Fruit fly (Drosophila melanogaster) whole organism, prepupa: ENCODE measurements around the gene CG31546.

Experiments used
- Blimp-1 ChIP-seq: fragments of 200-800 bp; sonication (Bioruptor generic); optimal IDR thresholded peaks from 3 replicates; lab custom pipeline; 2017; ENCODE audit warnings: missing biosample characterization, missing genetic modification characterization, mild to moderate bottlenecking, moderate library complexity, missing genetic modification reagents
- CG10631 ChIP-seq: fragments of 200-800 bp; sonication (Bioruptor generic); optimal IDR thresholded peaks from 2 replicates; lab custom pipeline; 2016; ENCODE audit warnings: missing biosample characterization, missing genetic modification characterization
- CG10669 ChIP-seq: fragments of 200-800 bp; sonication (Bioruptor generic); optimal IDR thresholded peaks from 3 replicates; lab custom pipeline; 2018; ENCODE audit warnings: missing biosample characterization, mild to moderate bottlenecking, missing genetic modification characterization, moderate library complexity
- CG11294 ChIP-seq: fragments of 200-800 bp; sonication (Bioruptor generic); IDR thresholded peaks from 2 replicates; pipeline ENCODE4 v1.3.6; 2022; ENCODE audit warnings: missing biosample characterization, missing genetic modification characterization
- CG11902 ChIP-seq: fragments of 200-800 bp; sonication (Bioruptor generic); optimal IDR thresholded peaks from 3 replicates; lab custom pipeline; 2016; ENCODE audit warnings: missing biosample characterization, missing genetic modification characterization
- CG15336 ChIP-seq: fragments of 200-800 bp; sonication (Bioruptor generic); IDR thresholded peaks from 2 replicates; pipeline ENCODE4 v1.3.6; 2022; ENCODE audit warnings: missing biosample characterization, missing genetic modification characterization
- CG3032 ChIP-seq: fragments of 200-800 bp; optimal IDR thresholded peaks from 2 replicates; lab custom pipeline; 2019; ENCODE audit warnings: missing biosample characterization, mild to moderate bottlenecking, missing genetic modification characterization, moderate library complexity
- CG31627 ChIP-seq: fragments of 200-800 bp; sonication (Bioruptor generic); optimal IDR thresholded peaks from 3 replicates; lab custom pipeline; 2016; ENCODE audit warnings: missing biosample characterization, missing genetic modification characterization
- CG32006 ChIP-seq: fragments of 200-800 bp; sonication (Bioruptor generic); optimal IDR thresholded peaks from 3 replicates; lab custom pipeline; 2017; ENCODE audit warnings: missing biosample characterization, mild to moderate bottlenecking, missing genetic modification characterization
- CG34406 ChIP-seq: fragments of 200-800 bp; sonication (Bioruptor generic); optimal IDR thresholded peaks from 3 replicates; lab custom pipeline; 2016; ENCODE audit warnings: missing biosample characterization, missing genetic modification characterization
- CG3919 ChIP-seq: fragments of 200-800 bp; sonication (Bioruptor generic); optimal IDR thresholded peaks from 3 replicates; lab custom pipeline; 2016; ENCODE audit warnings: missing biosample characterization, missing genetic modification characterization
- CG4318 ChIP-seq: fragments of 200-800 bp; sonication (Bioruptor generic); optimal IDR thresholded peaks from 3 replicates; lab custom pipeline; 2017; ENCODE audit warnings: missing biosample characterization, mild to moderate bottlenecking, missing genetic modification characterization
- CG6163 ChIP-seq: fragments of 200-800 bp; sonication (Bioruptor generic); IDR thresholded peaks from 3 replicates; pipeline ENCODE4 v1.3.6; 2022; ENCODE audit warnings: missing biosample characterization, missing genetic modification characterization
- CG6276 ChIP-seq: fragments of 200-800 bp; sonication (Bioruptor generic); optimal IDR thresholded peaks from 2 replicates; lab custom pipeline; 2017; ENCODE audit warnings: missing biosample characterization, mild to moderate bottlenecking, missing genetic modification characterization
- CG6792 ChIP-seq: fragments of 200-800 bp; sonication (Bioruptor generic); optimal IDR thresholded peaks from 3 replicates; lab custom pipeline; 2016; ENCODE audit warnings: missing biosample characterization, missing genetic modification characterization
- CG6808 ChIP-seq: fragments of 200-800 bp; sonication (Bioruptor generic); optimal IDR thresholded peaks from 3 replicates; lab custom pipeline; 2017; ENCODE audit warnings: missing biosample characterization, missing genetic modification characterization, mild to moderate bottlenecking, moderate library complexity, missing genetic modification reagents
- CG8119 ChIP-seq: fragments of 200-800 bp; sonication (Bioruptor generic); IDR thresholded peaks from 3 replicates; pipeline ENCODE4 v1.3.6; 2022; ENCODE audit warnings: missing biosample characterization, missing genetic modification characterization
- CG8319 ChIP-seq: fragments of 200-800 bp; sonication (Bioruptor generic); optimal IDR thresholded peaks from 3 replicates; lab custom pipeline; 2016; ENCODE audit warnings: missing biosample characterization, missing genetic modification characterization
- Ets21C ChIP-seq: fragments of 200-800 bp; sonication (Bioruptor generic); optimal IDR thresholded peaks from 3 replicates; lab custom pipeline; 2016; ENCODE audit warnings: missing biosample characterization, missing genetic modification characterization
- Hr38 ChIP-seq: sonication (Bioruptor generic); optimal IDR thresholded peaks from 2 replicates; lab custom pipeline; 2016; ENCODE audit warnings: missing biosample characterization, missing genetic modification characterization
- Hr39 ChIP-seq: fragments of 200-800 bp; sonication (Bioruptor generic); optimal IDR thresholded peaks from 2 replicates; lab custom pipeline; 2016; ENCODE audit warnings: missing biosample characterization, missing genetic modification characterization
- Hr4 ChIP-seq: fragments of 200-800 bp; sonication (Bioruptor generic); optimal IDR thresholded peaks from 3 replicates; lab custom pipeline; 2016; ENCODE audit warnings: missing biosample characterization, missing genetic modification characterization
- Met ChIP-seq: fragments of 200-800 bp; sonication (Bioruptor generic); optimal IDR thresholded peaks from 3 replicates; lab custom pipeline; 2016; ENCODE audit warnings: missing biosample characterization, missing genetic modification characterization
- Smox ChIP-seq: fragments of 200-800 bp; sonication (Bioruptor generic); optimal IDR thresholded peaks from 3 replicates; lab custom pipeline; 2016; ENCODE audit warnings: missing biosample characterization, missing genetic modification characterization
- Sox15 ChIP-seq: fragments of 200-800 bp; sonication (Bioruptor generic); optimal IDR thresholded peaks from 3 replicates; lab custom pipeline; 2016; ENCODE audit warnings: missing biosample characterization, missing genetic modification characterization
- achi ChIP-seq: fragments of 200-800 bp; sonication (Bioruptor generic); optimal IDR thresholded peaks from 3 replicates; lab custom pipeline; 2016; ENCODE audit warnings: missing biosample characterization, missing genetic modification characterization
- cyc ChIP-seq: fragments of 200-800 bp; sonication (Bioruptor generic); optimal IDR thresholded peaks from 3 replicates; lab custom pipeline; 2016; ENCODE audit warnings: missing biosample characterization, missing genetic modification characterization
- dac ChIP-seq: fragments of 200-800 bp; sonication (Bioruptor generic); optimal IDR thresholded peaks from 2 replicates; lab custom pipeline; 2017; ENCODE audit warnings: missing biosample characterization, mild to moderate bottlenecking, missing genetic modification characterization
- dsx ChIP-seq: fragments of 200-800 bp; optimal IDR thresholded peaks from 3 replicates; lab custom pipeline; 2019; ENCODE audit warnings: missing biosample characterization, mild to moderate bottlenecking, missing genetic modification characterization, moderate library complexity; ENCODE audit not compliant: poor library complexity, severe bottlenecking
- eg ChIP-seq: fragments of 200-800 bp; sonication (Bioruptor generic); IDR thresholded peaks from 3 replicates; pipeline ENCODE4 v1.3.6; 2022; ENCODE audit warnings: missing biosample characterization, missing genetic modification characterization
- esn ChIP-seq: fragments of 200-800 bp; sonication (Bioruptor generic); optimal IDR thresholded peaks from 2 replicates; lab custom pipeline; 2016; ENCODE audit warnings: missing biosample characterization, mild to moderate bottlenecking, missing genetic modification characterization, moderate library complexity
- net ChIP-seq: fragments of 200-800 bp; sonication (Bioruptor generic); optimal IDR thresholded peaks from 3 replicates; lab custom pipeline; 2016; ENCODE audit warnings: missing biosample characterization, missing genetic modification characterization
- pdm3 ChIP-seq: fragments of 200-800 bp; sonication (Bioruptor generic); optimal IDR thresholded peaks from 3 replicates; lab custom pipeline; 2016; ENCODE audit warnings: missing biosample characterization, missing genetic modification characterization
- salr ChIP-seq, 2 experiments: fragments of 200-800 bp; sonication (Bioruptor generic); optimal IDR thresholded peaks; 3 replicates each; lab custom pipeline; 2016 to 2018; ENCODE audit warnings: missing biosample characterization in 2 of 2, missing genetic modification characterization in 2 of 2, mild to moderate bottlenecking in 1 of 2
- svp ChIP-seq: fragments of 200-800 bp; sonication (Bioruptor generic); peaks from one replicate; lab custom pipeline; 2016; ENCODE audit warnings: missing biosample characterization, missing genetic modification characterization
- topi ChIP-seq: fragments of 200-800 bp; sonication (Bioruptor generic); optimal IDR thresholded peaks from 3 replicates; lab custom pipeline; 2016; ENCODE audit warnings: missing biosample characterization, missing genetic modification characterization
- vri ChIP-seq: fragments of 200-800 bp; sonication (Bioruptor generic); optimal IDR thresholded peaks from 3 replicates; lab custom pipeline; 2016; ENCODE audit warnings: missing biosample characterization, mild to moderate bottlenecking, missing genetic modification characterization

Gene CG31546

dm6 chr3R:5647705-5648568 is 12.5 kb upstream of the CG31546 start (continued):
- no peak for TF ChIP-seq CG4318
- TF ChIP-seq CG8319 (GFP tag; lab: Kevin White, UChicago): no peak
- no peak for TF ChIP-seq CG10631 (GFP tag; lab: Kevin White, UChicago)
- TF ChIP-seq net (GFP tag; lab: Kevin White, UChicago): no peak
- peak; percentile 24 for TF ChIP-seq CG31627
- TF ChIP-seq vri (GFP tag; lab: Kevin White, UChicago): peak; percentile 22
- TF ChIP-seq Hr39 (GFP tag; lab: Kevin White, UChicago): no peak
- TF ChIP-seq topi (GFP tag; lab: Kevin White, UChicago): no peak
- no peak for TF ChIP-seq CG6808 (GFP tag; lab: Kevin White, UChicago)
- no peak for TF ChIP-seq CG6276
- no peak for TF ChIP-seq Smox
- TF ChIP-seq Blimp-1: no peak
- no peak for TF ChIP-seq Sox15 (GFP tag; lab: Kevin White, UChicago)
- no peak for TF ChIP-seq CG10669 (GFP tag; lab: Kevin White, UChicago)
- peak; percentile 88 for TF ChIP-seq svp (GFP tag; lab: Kevin White, UChicago)
- TF ChIP-seq CG11902 (GFP tag; lab: Kevin White, UChicago): no peak
- no peak for TF ChIP-seq eg (GFP tag; lab: Robert Waterston, UW)
- TF ChIP-seq CG11294 (GFP tag; lab: Robert Waterston, UW): no peak
- TF ChIP-seq dac (GFP tag; lab: Kevin White, UChicago): no peak
- no peak for TF ChIP-seq CG32006 (GFP tag; lab: Kevin White, UChicago)
- TF ChIP-seq achi: no peak
- TF ChIP-seq cyc: peak; percentile 7
- TF ChIP-seq Hr4: no peak
- no peak for TF ChIP-seq CG3919
- TF ChIP-seq CG8119 (GFP tag; lab: Robert Waterston, UW): no peak
- no peak for TF ChIP-seq salr (GFP tag; optimal IDR thresholded peaks at IDR 0.05; lab: Kevin White, UChicago)
- peak; percentile 22 for TF ChIP-seq CG34406 (GFP tag; lab: Kevin White, UChicago)
- TF ChIP-seq Met (GFP tag; lab: Kevin White, UChicago): no peak
- no peak for TF ChIP-seq Ets21C
- peak; percentile 5 for TF ChIP-seq CG6792 (GFP tag; lab: Kevin White, UChicago)

dm6 chr3R:5643421-5643820 is 8.0 kb upstream of the CG31546 start:
- peak; percentile 86 for TF ChIP-seq svp (GFP tag; lab: Kevin White, UChicago)
- no peak for TF ChIP-seq CG15336 (GFP tag; lab: Robert Waterston, UW)
- no peak for TF ChIP-seq topi (GFP tag; lab: Kevin White, UChicago)
- TF ChIP-seq Hr38: no peak
- no peak for TF ChIP-seq CG32006 (GFP tag; lab: Kevin White, UChicago)

dm6 chr3R:5636519-5637430 is 1.4 kb upstream of the CG31546 start, which contains the start of the genes CG31548 and CG12170:
Gene CG31548 (minus strand): TSS chr3R:5636852.
Gene CG12170 (plus strand): TSS chr3R:5637234.
- TF ChIP-seq Sox15 (GFP tag; lab: Kevin White, UChicago) (peak; percentile 27), Hr39 (GFP tag; lab: Kevin White, UChicago) (no peak), CG6163 (GFP tag; lab: Robert Waterston, UW) (peak; percentile 47; the same call in 2 of the 3 replicates), svp (GFP tag; lab: Kevin White, UChicago) (peak; percentile 63), CG31627 (peak; percentile 56), topi (GFP tag; lab: Kevin White, UChicago) (no peak), CG15336 (GFP tag; lab: Robert Waterston, UW) (peak; percentile 59), CG6792 (GFP tag; lab: Kevin White, UChicago) (peak; percentile 40), dsx (GFP tag; lab: Kevin White, UChicago) (no peak), CG3032 (tag; lab: Kevin White, UChicago) (peak; percentile 38), esn (GFP tag; lab: Kevin White, UChicago) (peak; percentile 69), cyc (peak; percentile 34), pdm3 (GFP tag; lab: Kevin White, UChicago) (no peak), CG8119 (GFP tag; lab: Robert Waterston, UW) (peak; percentile 55; the same call in 2 of the 3 replicates)
